Worm (Caenorhabditis elegans) whole organism, L4 larva: ENCODE measurements around the gene K03H1.11.
A peak's percentile ranks its signal among the peaks of the same experiment; 100 is the strongest.

Experiments used
- R02D3.7 ChIP-seq: fragments of 150-350 bp; sonication (generic microtip); optimal IDR thresholded peaks from 3 replicates; lab custom pipeline; 2014; ENCODE audit warnings: missing biosample characterization, missing genetic modification characterization
- T20F7.1 ChIP-seq: fragments of 200-800 bp; sonication (Bioruptor generic); optimal IDR thresholded peaks from 2 replicates; lab custom pipeline; 2018; ENCODE audit warnings: mild to moderate bottlenecking, missing genetic modification characterization, missing compliant biosample characterization
- T26A8.4 ChIP-seq: fragments of 200-800 bp; sonication (Bioruptor generic); IDR thresholded peaks from 2 replicates; pipeline ENCODE4 v1.3.6; 2022; ENCODE audit warnings: missing genetic modification characterization, missing compliant biosample characterization
- aha-1 ChIP-seq: fragments of 150-350 bp; peaks from one replicate; lab custom pipeline; 2014; ENCODE audit warnings: missing biosample characterization, missing genetic modification characterization
- aly-2 ChIP-seq: sonication (generic microtip); optimal IDR thresholded peaks from 2 replicates; lab custom pipeline; 2018; ENCODE audit warnings: missing biosample characterization, missing genetic modification characterization
- attf-4 ChIP-seq: sonication (generic microtip); optimal IDR thresholded peaks from 3 replicates; lab custom pipeline; 2017; ENCODE audit warnings: missing biosample characterization, missing genetic modification characterization
- ceh-32 ChIP-seq: sonication (generic microtip); optimal IDR thresholded peaks from 2 replicates; lab custom pipeline; 2016; ENCODE audit warnings: mild to moderate bottlenecking, missing genetic modification characterization, missing compliant biosample characterization; ENCODE audit not compliant: poor library complexity
- ces-1 ChIP-seq: fragments of 150-350 bp; sonication (generic microtip); optimal IDR thresholded peaks from 4 replicates; lab custom pipeline; 2014; ENCODE audit warnings: missing biosample characterization, missing genetic modification reagents, missing genetic modification characterization
- ctbp-1 ChIP-seq: fragments of 200-800 bp; sonication (Bioruptor generic); IDR thresholded peaks from 2 replicates; pipeline ENCODE4 v1.3.6; 2022; ENCODE audit warnings: missing genetic modification reagents, missing genetic modification characterization, missing compliant biosample characterization
- daf-16 ChIP-seq, 3 experiments: sonication (generic microtip); optimal IDR thresholded peaks; 2 replicates each; lab custom pipeline; 2016 to 2017; ENCODE audit warnings: missing genetic modification characterization in 3 of 3, missing genetic modification reagents in 3 of 3, mild to moderate bottlenecking in 2 of 3, missing compliant biosample characterization in 2 of 3, missing biosample characterization in 1 of 3, moderate library complexity in 1 of 3
- dmd-6 ChIP-seq: fragments of 200-800 bp; sonication (Bioruptor generic); IDR thresholded peaks from 2 replicates; pipeline ENCODE4 v1.3.6; 2022; ENCODE audit warnings: missing genetic modification reagents, missing genetic modification characterization, missing compliant biosample characterization
- dmd-9 ChIP-seq: fragments of 200-800 bp; sonication (Bioruptor generic); IDR thresholded peaks from 2 replicates; pipeline ENCODE4 v1.3.6; 2022; ENCODE audit warnings: missing genetic modification reagents, missing genetic modification characterization, missing compliant biosample characterization
- dve-1 ChIP-seq: sonication (generic microtip); optimal IDR thresholded peaks from 2 replicates; lab custom pipeline; 2017; ENCODE audit warnings: antibody characterized with exemption, mild to moderate bottlenecking, missing genetic modification characterization, missing compliant biosample characterization; ENCODE audit not compliant: insufficient read depth
- fkh-10 ChIP-seq: fragments of 150-350 bp; optimal IDR thresholded peaks from 2 replicates; lab custom pipeline; 2014; ENCODE audit warnings: missing biosample characterization, missing genetic modification reagents, missing genetic modification characterization
- hlh-30 ChIP-seq: sonication (generic microtip); optimal IDR thresholded peaks from 2 replicates; lab custom pipeline; 2017; ENCODE audit warnings: antibody characterized with exemption, mild to moderate bottlenecking, missing genetic modification characterization, missing compliant biosample characterization; ENCODE audit not compliant: insufficient read depth
- lin-1 ChIP-seq: fragments of 200-800 bp; sonication (Bioruptor generic); IDR thresholded peaks from 2 replicates; pipeline ENCODE4 v1.3.6; 2022; ENCODE audit warnings: missing genetic modification reagents, missing genetic modification characterization, missing compliant biosample characterization
- lsy-2 ChIP-seq, 2 experiments: fragments of 150-350 bp in 1 of 2; sonication (generic microtip) in 1 of 2; optimal IDR thresholded peaks; 2 replicates each; lab custom pipeline; 2014 to 2017; ENCODE audit warnings: missing biosample characterization in 2 of 2, missing genetic modification characterization in 2 of 2
- mep-1 ChIP-seq: fragments of 150-350 bp; sonication (generic microtip); optimal IDR thresholded peaks from 3 replicates; lab custom pipeline; 2014; ENCODE audit warnings: missing biosample characterization, missing genetic modification characterization
- mxl-2 ChIP-seq: fragments of 200-800 bp; sonication (Bioruptor generic); conservative IDR thresholded peaks from 2 replicates; pipeline ENCODE4 v1.3.6; 2022; ENCODE audit warnings: missing genetic modification reagents, missing genetic modification characterization, missing compliant biosample characterization
- nhr-102 ChIP-seq: sonication (generic microtip); optimal IDR thresholded peaks from 2 replicates; lab custom pipeline; 2016; ENCODE audit warnings: mild to moderate bottlenecking, missing genetic modification characterization, moderate library complexity, missing compliant biosample characterization
- nhr-28 ChIP-seq: fragments of 150-350 bp; optimal IDR thresholded peaks from 2 replicates; lab custom pipeline; 2014; ENCODE audit warnings: missing biosample characterization, missing genetic modification characterization
- nhr-6 ChIP-seq: fragments of 150-350 bp; optimal IDR thresholded peaks from 2 replicates; lab custom pipeline; 2014; ENCODE audit warnings: missing biosample characterization, missing genetic modification characterization
- nhr-77 ChIP-seq: fragments of 150-350 bp; optimal IDR thresholded peaks from 2 replicates; lab custom pipeline; 2014; ENCODE audit warnings: missing biosample characterization, missing genetic modification characterization
- pqm-1 ChIP-seq: sonication (generic microtip); optimal IDR thresholded peaks from 2 replicates; lab custom pipeline; 2017; ENCODE audit warnings: missing biosample characterization, missing genetic modification characterization
- saeg-2 ChIP-seq: fragments of 200-800 bp; sonication (Bioruptor generic); IDR thresholded peaks from 2 replicates; pipeline ENCODE4 v1.3.6; 2022; ENCODE audit warnings: missing genetic modification reagents, missing genetic modification characterization, missing compliant biosample characterization
- skn-1 ChIP-seq: fragments of 150-350 bp; optimal IDR thresholded peaks from 2 replicates; lab custom pipeline; 2014; ENCODE audit warnings: missing biosample characterization, missing genetic modification characterization
- snpc-1.2 ChIP-seq: fragments of 200-800 bp; sonication (Bioruptor generic); IDR thresholded peaks from 2 replicates; pipeline ENCODE4 v1.3.6; 2022; ENCODE audit warnings: missing genetic modification reagents, missing genetic modification characterization, missing compliant biosample characterization
- snpc-4 ChIP-seq: fragments of 150-350 bp; optimal IDR thresholded peaks from 2 replicates; lab custom pipeline; 2014; ENCODE audit warnings: missing biosample characterization, missing genetic modification characterization
- spr-3 ChIP-seq: fragments of 200-800 bp; sonication (Bioruptor generic); optimal IDR thresholded peaks from 2 replicates; lab custom pipeline; 2018; ENCODE audit warnings: mild to moderate bottlenecking, missing genetic modification characterization, missing compliant biosample characterization
- unc-130 ChIP-seq: sonication (generic microtip); optimal IDR thresholded peaks from 2 replicates; lab custom pipeline; 2016; ENCODE audit warnings: missing genetic modification reagents, missing genetic modification characterization, missing compliant biosample characterization
- unc-62 ChIP-seq, 3 experiments: fragments of 150-350 bp in 1 of 3; sonication (generic microtip); optimal IDR thresholded peaks in 2 of 3; peaks in 1 of 3; 1 replicate in 1 of 3; 2 replicates in 2 of 3; lab custom pipeline; 2014 to 2017; ENCODE audit warnings: missing biosample characterization in 3 of 3, missing genetic modification characterization in 3 of 3, missing genetic modification reagents in 3 of 3, missing genotype in 1 of 3
- ztf-11 ChIP-seq: fragments of 150-350 bp; optimal IDR thresholded peaks from 2 replicates; lab custom pipeline; 2014; ENCODE audit warnings: missing biosample characterization, missing genetic modification characterization

The K03H1.11 gene

DNA sequence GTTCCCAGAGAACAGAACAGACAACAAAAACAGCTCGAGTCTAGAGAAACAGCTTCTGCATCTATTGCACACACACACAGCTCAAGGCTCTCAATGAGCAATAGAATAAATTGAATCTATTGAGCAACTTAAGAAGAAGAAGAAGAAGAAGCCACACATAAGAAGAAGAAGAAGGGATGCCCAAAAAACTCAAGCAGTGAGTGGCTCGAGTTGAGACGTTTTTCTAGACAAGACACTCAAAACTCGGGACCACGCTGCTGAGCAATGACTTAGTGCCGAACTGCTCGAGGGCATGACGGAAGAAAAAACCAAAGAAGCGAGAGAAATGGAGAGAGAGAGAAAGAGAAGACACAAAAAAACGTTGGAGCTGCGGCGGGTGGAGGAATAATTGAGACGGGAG is 46.5 kb downstream of the K03H1.11 start (continued):
- TF ChIP-seq unc-62 (GFP tag; optimal IDR thresholded peaks at IDR 0.05 in 1 of 2; lab: Kevin White, UChicago) (peak in 1 of 2 experiments; percentile 95), unc-62 (tag; optimal IDR thresholded peaks at IDR 0.05; lab: Kevin White, UChicago) (no peak), unc-130 (no peak), snpc-1.2 (GFP tag; lab: Robert Waterston, UW) (no peak), dmd-6 (GFP tag; lab: Robert Waterston, UW) (0 out of 2 replicates have a peak, but pooled peaks have one; percentile 21), aly-2 (tag; lab: Kevin White, UChicago) (no peak), aha-1 (peak; percentile 90), snpc-4 (tag; lab: Kevin White, UChicago) (no peak), dmd-9 (GFP tag; lab: Robert Waterston, UW) (no peak), mxl-2 (GFP tag; lab: Robert Waterston, UW) (no peak), fkh-10 (GFP tag; lab: Kevin White, UChicago) (peak; percentile 83), attf-4 (no peak), nhr-102 (tag; lab: Kevin White, UChicago) (no peak), ces-1 (GFP tag; lab: Kevin White, UChicago) (peak; percentile 73), skn-1 (tag; lab: Kevin White, UChicago) (no peak), R02D3.7 (tag; lab: Kevin White, UChicago) (no peak), ctbp-1 (GFP tag; lab: Robert Waterston, UW) (0 out of 2 replicates have a peak, but pooled peaks have one; percentile 44), saeg-2 (GFP tag; lab: Robert Waterston, UW) (no peak), ceh-32 (tag; lab: Kevin White, UChicago) (no peak), lin-1 (GFP tag; lab: Robert Waterston, UW) (no peak), T26A8.4 (GFP tag; lab: Robert Waterston, UW) (no peak)

- TF ChIP-seq spr-3 (GFP tag; lab: Kevin White, UChicago), result no peak
- no peak for TF ChIP-seq T20F7.1 (GFP tag; lab: Kevin White, UChicago)
- peak; percentile 47 for TF ChIP-seq pqm-1 (tag; lab: Kevin White, UChicago)
- TF ChIP-seq hlh-30 (tag; lab: Kevin White, UChicago), result peak; percentile 33
- TF ChIP-seq dmd-6 (GFP tag; lab: Robert Waterston, UW), result peak; percentile 70
- TF ChIP-seq unc-62 (GFP tag; optimal IDR thresholded peaks at IDR 0.05 in 1 of 2; lab: Kevin White, UChicago), result peak in 1 of 2 experiments; percentile 91
- TF ChIP-seq unc-62 (tag; optimal IDR thresholded peaks at IDR 0.05; lab: Kevin White, UChicago), result no peak
- peak; percentile 33 for TF ChIP-seq nhr-28 (tag; lab: Kevin White, UChicago)
- peak; percentile 65 for TF ChIP-seq dve-1 (tag; lab: Kevin White, UChicago)
- peak; percentile 44 for TF ChIP-seq mep-1 (tag; lab: Kevin White, UChicago)
- TF ChIP-seq ztf-11 (tag; lab: Kevin White, UChicago), result no peak
- TF ChIP-seq nhr-77 (tag; lab: Kevin White, UChicago), result peak; percentile 9
- TF ChIP-seq lsy-2 (tag; optimal IDR thresholded peaks at IDR 0.05; lab: Kevin White, UChicago), result peak in 1 of 2 experiments; percentile 1
- TF ChIP-seq nhr-6 (tag; lab: Kevin White, UChicago), result peak; percentile 6
- no peak for TF ChIP-seq daf-16 (GFP tag; optimal IDR thresholded peaks at IDR 0.05; lab: Kevin White, UChicago)
- TF ChIP-seq daf-16 (tag; optimal IDR thresholded peaks at IDR 0.05; lab: Kevin White, UChicago), result peak; percentile 36
These were observed 48.0 kb downstream of the K03H1.11 start for ce11 chrIII:9903694-9904292.
